Worm (Caenorhabditis elegans) whole organism, L4 larva: ENCODE results near the gene C02F5.13.

ENCODE experiments used
- F37D6.2 ChIP-seq: sonication (generic microtip); optimal IDR thresholded peaks from 2 replicates; lab custom pipeline; 2016; ENCODE audit warnings: mild to moderate bottlenecking, missing genetic modification characterization, missing compliant biosample characterization
- F49E8.2 ChIP-seq: sonication (generic microtip); optimal IDR thresholded peaks from 2 replicates; lab custom pipeline; 2016; ENCODE audit warnings: missing compliant biosample characterization, mild to moderate bottlenecking, missing genetic modification characterization, borderline replicate concordance
- R02D3.7 ChIP-seq: fragments of 150-350 bp; sonication (generic microtip); optimal IDR thresholded peaks from 3 replicates; lab custom pipeline; 2014; ENCODE audit warnings: missing biosample characterization, missing genetic modification characterization
- T20F7.1 ChIP-seq: fragments of 200-800 bp; sonication (Bioruptor generic); optimal IDR thresholded peaks from 2 replicates; lab custom pipeline; 2018; ENCODE audit warnings: mild to moderate bottlenecking, missing genetic modification characterization, missing compliant biosample characterization
- Y105C5A.15 ChIP-seq: fragments of 200-800 bp; sonication (Bioruptor generic); IDR thresholded peaks from 2 replicates; pipeline ENCODE4 v1.3.6; 2022; ENCODE audit warnings: missing genetic modification characterization, missing compliant biosample characterization
- Y5F2A.4 ChIP-seq: fragments of 200-800 bp; sonication (Bioruptor generic); optimal IDR thresholded peaks from 2 replicates; lab custom pipeline; 2018; ENCODE audit warnings: mild to moderate bottlenecking, missing genetic modification characterization, missing compliant biosample characterization
- ZK337.2 ChIP-seq: fragments of 200-800 bp; sonication (Bioruptor generic); IDR thresholded peaks from 2 replicates; pipeline ENCODE4 v1.3.6; 2022; ENCODE audit warnings: missing genetic modification reagents, missing genetic modification characterization, missing compliant biosample characterization
- ZK546.5 ChIP-seq, 2 experiments: sonication (generic microtip); optimal IDR thresholded peaks; 2 replicates each; lab custom pipeline; 2017; ENCODE audit warnings: missing biosample characterization in 2 of 2, missing genetic modification characterization in 2 of 2
- aly-2 ChIP-seq: sonication (generic microtip); optimal IDR thresholded peaks from 2 replicates; lab custom pipeline; 2018; ENCODE audit warnings: missing biosample characterization, missing genetic modification characterization
- arid-1 ChIP-seq: fragments of 200-800 bp; sonication (Bioruptor generic); conservative IDR thresholded peaks from 2 replicates; pipeline ENCODE4 v1.3.6; 2022; ENCODE audit warnings: missing genetic modification reagents, missing genetic modification characterization, missing compliant biosample characterization
- ceh-20 ChIP-seq: fragments of 200-800 bp; sonication (Bioruptor generic); IDR thresholded peaks from 2 replicates; pipeline ENCODE4 v1.3.6; 2022; ENCODE audit warnings: missing genetic modification reagents, missing genetic modification characterization, missing compliant biosample characterization
- ceh-28 ChIP-seq: fragments of 150-350 bp; optimal IDR thresholded peaks from 2 replicates; lab custom pipeline; 2014; ENCODE audit warnings: missing biosample characterization, missing genetic modification reagents, missing genetic modification characterization
- ceh-32 ChIP-seq: sonication (generic microtip); optimal IDR thresholded peaks from 2 replicates; lab custom pipeline; 2016; ENCODE audit warnings: mild to moderate bottlenecking, missing genetic modification characterization, missing compliant biosample characterization; ENCODE audit not compliant: poor library complexity
- cey-2 ChIP-seq: sonication (generic microtip); optimal IDR thresholded peaks from 3 replicates; lab custom pipeline; 2017; ENCODE audit warnings: missing genetic modification characterization, mild to moderate bottlenecking, missing compliant biosample characterization, antibody characterized with exemption, borderline replicate concordance; ENCODE audit not compliant: insufficient read depth
- daf-12 ChIP-seq: fragments of 150-350 bp; optimal IDR thresholded peaks from 2 replicates; lab custom pipeline; 2014; ENCODE audit warnings: missing biosample characterization, missing genetic modification reagents, missing genetic modification characterization
- daf-19 ChIP-seq: fragments of 200-800 bp; sonication (Bioruptor generic); conservative IDR thresholded peaks from 2 replicates; pipeline ENCODE4 v1.3.6; 2022; ENCODE audit warnings: missing genetic modification characterization, missing compliant biosample characterization
- daf-8 ChIP-seq: fragments of 200-800 bp; sonication (Bioruptor generic); IDR thresholded peaks from 2 replicates; pipeline ENCODE4 v1.3.6; 2022; ENCODE audit warnings: missing genetic modification characterization, missing compliant biosample characterization
- dmd-6 ChIP-seq: fragments of 200-800 bp; sonication (Bioruptor generic); IDR thresholded peaks from 2 replicates; pipeline ENCODE4 v1.3.6; 2022; ENCODE audit warnings: missing genetic modification reagents, missing genetic modification characterization, missing compliant biosample characterization
- dpl-1 ChIP-seq: fragments of 150-350 bp; optimal IDR thresholded peaks from 2 replicates; lab custom pipeline; 2014; ENCODE audit warnings: missing biosample characterization, missing genetic modification reagents, missing genetic modification characterization
- fkh-10 ChIP-seq: fragments of 150-350 bp; optimal IDR thresholded peaks from 2 replicates; lab custom pipeline; 2014; ENCODE audit warnings: missing biosample characterization, missing genetic modification reagents, missing genetic modification characterization
- gei-8 ChIP-seq: fragments of 200-800 bp; sonication (Bioruptor generic); optimal IDR thresholded peaks from 2 replicates; lab custom pipeline; 2018; ENCODE audit warnings: mild to moderate bottlenecking, missing genetic modification characterization, missing compliant biosample characterization
- hlh-30 ChIP-seq: sonication (generic microtip); optimal IDR thresholded peaks from 2 replicates; lab custom pipeline; 2017; ENCODE audit warnings: antibody characterized with exemption, mild to moderate bottlenecking, missing genetic modification characterization, missing compliant biosample characterization; ENCODE audit not compliant: insufficient read depth
- lin-1 ChIP-seq: fragments of 200-800 bp; sonication (Bioruptor generic); IDR thresholded peaks from 2 replicates; pipeline ENCODE4 v1.3.6; 2022; ENCODE audit warnings: missing genetic modification reagents, missing genetic modification characterization, missing compliant biosample characterization
- lin-13 ChIP-seq: fragments of 150-350 bp; optimal IDR thresholded peaks from 2 replicates; lab custom pipeline; 2014; ENCODE audit warnings: missing biosample characterization, missing genetic modification reagents, missing genetic modification characterization
- lin-29 ChIP-seq: fragments of 200-800 bp; sonication (Bioruptor generic); IDR thresholded peaks from 2 replicates; pipeline ENCODE4 v1.3.6; 2022; ENCODE audit warnings: missing genetic modification reagents, missing genetic modification characterization, missing compliant biosample characterization
- lin-38 ChIP-seq: fragments of 200-800 bp; sonication (Bioruptor generic); IDR thresholded peaks from 2 replicates; pipeline ENCODE4 v1.3.6; 2022; ENCODE audit warnings: missing genetic modification reagents, missing genetic modification characterization, missing compliant biosample characterization
- lir-3 ChIP-seq: sonication (generic microtip); optimal IDR thresholded peaks from 2 replicates; lab custom pipeline; 2016; ENCODE audit warnings: mild to moderate bottlenecking, missing genetic modification characterization, missing compliant biosample characterization
- lsy-2 ChIP-seq, 2 experiments: fragments of 150-350 bp in 1 of 2; sonication (generic microtip) in 1 of 2; optimal IDR thresholded peaks; 2 replicates each; lab custom pipeline; 2014 to 2017; ENCODE audit warnings: missing biosample characterization in 2 of 2, missing genetic modification characterization in 2 of 2
- mdl-1 ChIP-seq, 2 experiments: fragments of 150-350 bp in 1 of 2; sonication (generic microtip) in 1 of 2; optimal IDR thresholded peaks; 2 replicates each; lab custom pipeline; 2014 to 2017; ENCODE audit warnings: missing biosample characterization in 2 of 2, missing genetic modification characterization in 2 of 2
- mdt-29 ChIP-seq: fragments of 200-800 bp; sonication (Bioruptor generic); IDR thresholded peaks from 2 replicates; pipeline ENCODE4 v1.3.6; 2022; ENCODE audit warnings: missing genetic modification reagents, missing genetic modification characterization, missing compliant biosample characterization
- mes-2 ChIP-seq: sonication (generic microtip); optimal IDR thresholded peaks from 2 replicates; lab custom pipeline; 2016; ENCODE audit warnings: missing genotype, mild to moderate bottlenecking, missing genetic modification characterization, missing compliant biosample characterization; ENCODE audit not compliant: poor library complexity, severe bottlenecking
- mxl-2 ChIP-seq: fragments of 200-800 bp; sonication (Bioruptor generic); conservative IDR thresholded peaks from 2 replicates; pipeline ENCODE4 v1.3.6; 2022; ENCODE audit warnings: missing genetic modification reagents, missing genetic modification characterization, missing compliant biosample characterization
- mxl-3 ChIP-seq: fragments of 200-800 bp; sonication (Bioruptor generic); optimal IDR thresholded peaks from 2 replicates; lab custom pipeline; 2018; ENCODE audit warnings: mild to moderate bottlenecking, missing genetic modification characterization, missing compliant biosample characterization
- nhr-11 ChIP-seq: fragments of 150-350 bp; optimal IDR thresholded peaks from 2 replicates; lab custom pipeline; 2014; ENCODE audit warnings: missing biosample characterization, missing genetic modification characterization
- nhr-237 ChIP-seq: sonication (generic microtip); optimal IDR thresholded peaks from 2 replicates; lab custom pipeline; 2017; ENCODE audit warnings: missing biosample characterization, missing genetic modification characterization
- nhr-28 ChIP-seq: fragments of 150-350 bp; optimal IDR thresholded peaks from 2 replicates; lab custom pipeline; 2014; ENCODE audit warnings: missing biosample characterization, missing genetic modification characterization
- nhr-41 ChIP-seq: fragments of 200-800 bp; sonication (Bioruptor generic); IDR thresholded peaks from 2 replicates; pipeline ENCODE4 v1.3.6; 2022; ENCODE audit warnings: missing genetic modification reagents, missing genetic modification characterization, missing compliant biosample characterization
- nhr-42 ChIP-seq: fragments of 200-800 bp; sonication (Bioruptor generic); IDR thresholded peaks from 2 replicates; pipeline ENCODE4 v1.3.6; 2022; ENCODE audit warnings: missing genetic modification characterization, missing compliant biosample characterization
- rbr-2 ChIP-seq: sonication (generic microtip); optimal IDR thresholded peaks from 2 replicates; lab custom pipeline; 2016; ENCODE audit warnings: missing genotype, missing genetic modification characterization, missing compliant biosample characterization
- saeg-2 ChIP-seq: fragments of 200-800 bp; sonication (Bioruptor generic); IDR thresholded peaks from 2 replicates; pipeline ENCODE4 v1.3.6; 2022; ENCODE audit warnings: missing genetic modification reagents, missing genetic modification characterization, missing compliant biosample characterization
- snpc-1.2 ChIP-seq: fragments of 200-800 bp; sonication (Bioruptor generic); IDR thresholded peaks from 2 replicates; pipeline ENCODE4 v1.3.6; 2022; ENCODE audit warnings: missing genetic modification reagents, missing genetic modification characterization, missing compliant biosample characterization
- unc-39 ChIP-seq: sonication (generic microtip); optimal IDR thresholded peaks from 2 replicates; lab custom pipeline; 2017; ENCODE audit warnings: missing biosample characterization, missing genetic modification characterization
- zfp-3 ChIP-seq: fragments of 200-800 bp; sonication (Bioruptor generic); conservative IDR thresholded peaks from 2 replicates; pipeline ENCODE4 v1.3.6; 2022; ENCODE audit warnings: missing genetic modification reagents, missing genetic modification characterization, missing compliant biosample characterization
- zip-11 ChIP-seq: fragments of 200-800 bp; sonication (Bioruptor generic); IDR thresholded peaks from 2 replicates; pipeline ENCODE4 v1.3.6; 2022; ENCODE audit warnings: missing genetic modification characterization, missing compliant biosample characterization
- ztf-11 ChIP-seq: fragments of 150-350 bp; optimal IDR thresholded peaks from 2 replicates; lab custom pipeline; 2014; ENCODE audit warnings: missing biosample characterization, missing genetic modification characterization
- ztf-7 ChIP-seq: fragments of 150-350 bp; optimal IDR thresholded peaks from 2 replicates; lab custom pipeline; 2014; ENCODE audit warnings: missing biosample characterization, missing genetic modification characterization

The C02F5.13 gene

ce11 chrIII:8242809-8243208, 4.3 kb upstream of the C02F5.13 start, which contains the start of gene C02F5.12 (continued):
- TF ChIP-seq T20F7.1 (GFP tag; lab: Kevin White, UChicago): peak; percentile 20
- peak; percentile 48 for TF ChIP-seq nhr-11 (tag; lab: Kevin White, UChicago)
- TF ChIP-seq nhr-28 (tag; lab: Kevin White, UChicago): peak; percentile 99
- TF ChIP-seq ztf-7: no peak
- no peak for TF ChIP-seq zfp-3
- TF ChIP-seq saeg-2 (GFP tag; lab: Robert Waterston, UW): no peak
- TF ChIP-seq arid-1 (GFP tag; lab: Robert Waterston, UW): 0 out of 2 replicates have a peak, but pooled peaks have one; percentile 32
- TF ChIP-seq daf-8: no peak
- peak; percentile 44 for TF ChIP-seq lin-13 (GFP tag; lab: Kevin White, UChicago)
- no peak for TF ChIP-seq lin-29 (GFP tag; lab: Robert Waterston, UW)
- no peak for TF ChIP-seq daf-19 (GFP tag; lab: Robert Waterston, UW)
- no peak for TF ChIP-seq rbr-2
- no peak for TF ChIP-seq daf-12 (tag; lab: Kevin White, UChicago)
- TF ChIP-seq Y5F2A.4 (GFP tag; lab: Kevin White, UChicago): no peak
- TF ChIP-seq F49E8.2 (tag; lab: Kevin White, UChicago): no peak
- TF ChIP-seq, all 104 proteins: peak for 17

DNA sequence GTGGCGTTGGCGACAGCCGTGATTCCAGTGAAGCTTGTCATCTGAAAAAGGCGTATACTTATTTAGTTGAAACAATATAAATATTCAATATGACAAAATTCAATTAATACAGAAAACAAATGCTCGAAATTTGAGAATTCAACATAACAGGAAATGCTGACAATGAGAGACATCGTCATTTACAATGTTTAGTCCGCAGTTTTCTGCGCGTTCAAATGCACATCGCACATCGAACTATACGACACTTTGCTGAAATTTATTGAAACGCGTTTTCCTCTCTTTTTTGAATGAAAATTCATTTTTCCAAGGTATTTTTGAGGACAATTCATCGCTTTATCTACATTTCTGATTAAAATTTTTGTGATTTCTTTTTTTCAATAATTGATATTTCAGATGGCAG, 3.1 kb upstream of the C02F5.13 start, which contains the start of the genes pbs-6 and cids-1:
Gene pbs-6, minus strand, starts transcription at position 41 of the 400 bp plus-strand sequence.
Gene cids-1, plus strand, starts transcription at position 394 of the 400 bp plus-strand sequence.
- TF ChIP-seq mdt-29 (GFP tag; lab: Robert Waterston, UW) (no peak), F37D6.2 (no peak), Y105C5A.15 (GFP tag; lab: Robert Waterston, UW) (no peak), mes-2 (peak; percentile 36), snpc-1.2 (no peak), lin-1 (GFP tag; lab: Robert Waterston, UW) (no peak), nhr-41 (GFP tag; lab: Robert Waterston, UW) (no peak), unc-39 (tag; lab: Kevin White, UChicago) (no peak), lsy-2 (tag; optimal IDR thresholded peaks at IDR 0.05; lab: Kevin White, UChicago) (peak in 1 of 2 experiments; percentile 59), ceh-32 (tag; lab: Kevin White, UChicago) (no peak), lin-29 (GFP tag; lab: Robert Waterston, UW) (no peak), ceh-20 (GFP tag; lab: Robert Waterston, UW) (no peak), lir-3 (tag; lab: Kevin White, UChicago) (no peak), dpl-1 (GFP tag; lab: Kevin White, UChicago) (peak; percentile 26), lin-38 (0 out of 2 replicates have a peak, but pooled peaks have one; percentile 14), aly-2 (tag; lab: Kevin White, UChicago) (no peak), R02D3.7 (tag; lab: Kevin White, UChicago) (no peak), dmd-6 (no peak), mxl-2 (GFP tag; lab: Robert Waterston, UW) (no peak), nhr-42 (GFP tag; lab: Robert Waterston, UW) (no peak), hlh-30 (tag; lab: Kevin White, UChicago) (no peak), rbr-2 (no peak), ZK546.5 (tag; optimal IDR thresholded peaks at IDR 0.05; lab: Kevin White, UChicago) (no peak), ZK337.2 (no peak), gei-8 (GFP tag; lab: Kevin White, UChicago) (no peak)
- TF ChIP-seq, all 104 proteins: peak for 4

DNA sequence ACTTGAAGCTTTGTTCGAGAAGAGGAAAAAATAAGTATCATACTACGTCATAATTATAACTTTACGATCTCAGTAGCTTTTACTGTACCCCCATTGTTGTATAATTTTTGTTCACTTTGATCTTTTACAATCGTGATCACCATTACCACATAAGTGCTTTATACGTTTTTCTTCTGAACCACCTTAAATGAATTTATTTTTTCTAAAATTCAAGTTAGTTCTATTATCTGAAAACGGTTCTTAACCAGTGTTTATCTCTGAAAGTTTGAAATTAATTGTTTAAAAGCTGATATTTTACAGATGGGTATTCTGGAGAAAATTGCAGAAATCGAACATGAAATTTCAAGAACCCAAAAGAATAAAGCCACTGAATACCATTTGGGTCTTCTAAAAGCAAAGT, 1.6 kb upstream of the C02F5.13 start, which contains the start of gene C02F5.3:
Gene C02F5.3, plus strand, starts transcription at position 301 of the 400 bp plus-strand sequence.
- TF ChIP-seq ZK337.2 (no peak), mdl-1 (tag; optimal IDR thresholded peaks at IDR 0.05; lab: Kevin White, UChicago) (no peak), mxl-3 (GFP tag; lab: Kevin White, UChicago) (no peak), mdt-29 (GFP tag; lab: Robert Waterston, UW) (no peak), zip-11 (no peak), fkh-10 (GFP tag; lab: Kevin White, UChicago) (no peak), nhr-237 (tag; lab: Kevin White, UChicago) (no peak), ceh-28 (tag; lab: Kevin White, UChicago) (no peak), T20F7.1 (GFP tag; lab: Kevin White, UChicago) (no peak), cey-2 (tag; lab: Kevin White, UChicago) (no peak), ztf-11 (no peak), lin-38 (no peak)
